Worm (Caenorhabditis elegans): ENCODE results near the gene H43I07.4.
"Not testable (repeated sequence)": the region's sequence is repeated elsewhere in the genome, so short reads cannot be mapped to it uniquely, and the experiment has no call there.

Gene H43I07.4

ce11 chrV:4215856-4216255, at the start of gene H43I07.4:
TSS of gene H43I07.4 (plus strand) at chrV:4216156.
- TF ChIP-seq unc-39 (tag; optimal IDR thresholded peaks at IDR 0.05); mab-5 (tag; optimal IDR thresholded peaks at IDR 0.05); lin-32 (GFP tag; optimal IDR thresholded peaks at IDR 0.05): not testable (repeated sequence)

ce11 chrV:4168045-4168444, 47.9 kb upstream of the H43I07.4 start:
- no peak for TF ChIP-seq blmp-1 (tag; optimal IDR thresholded peaks at IDR 0.05)
- no peak for TF ChIP-seq elt-3 (tag; optimal IDR thresholded peaks at IDR 0.05)
- TF ChIP-seq cnd-1 (tag; optimal IDR thresholded peaks at IDR 0.05), result no peak
- TF ChIP-seq unc-120 (tag; optimal IDR thresholded peaks at IDR 0.05; ENCODE audit: poor library complexity, severe bottlenecking), result no peak
- TF ChIP-seq lin-13 (tag; optimal IDR thresholded peaks at IDR 0.05), result no peak
- TF ChIP-seq ceh-43 (GFP tag; optimal IDR thresholded peaks at IDR 0.05), result no peak
- TF ChIP-seq sptf-1 (tag; optimal IDR thresholded peaks at IDR 0.05), result no peak
- no peak for TF ChIP-seq lsy-2 (tag; optimal IDR thresholded peaks at IDR 0.05)
- TF ChIP-seq ces-1 (GFP tag; optimal IDR thresholded peaks at IDR 0.05), result no peak
- TF ChIP-seq drap-1 (GFP tag; optimal IDR thresholded peaks at IDR 0.05), result no peak
- TF ChIP-seq nhr-76 (tag; optimal IDR thresholded peaks at IDR 0.05), result no peak

- TF ChIP-seq pha-4 (tag; optimal IDR thresholded peaks at IDR 0.05) (no peak), elt-3 (tag; optimal IDR thresholded peaks at IDR 0.05) (no peak), unc-62 (GFP tag; optimal IDR thresholded peaks at IDR 0.05) (no peak), mep-1 (tag; optimal IDR thresholded peaks at IDR 0.05) (peak; percentile 41), lin-13 (tag; optimal IDR thresholded peaks at IDR 0.05) (no peak), ceh-39 (tag; optimal IDR thresholded peaks at IDR 0.05) (peak; percentile 19), ces-1 (GFP tag; optimal IDR thresholded peaks at IDR 0.05) (peak; percentile 7), bed-3 (GFP tag; optimal IDR thresholded peaks at IDR 0.05) (no peak), sptf-1 (tag; optimal IDR thresholded peaks at IDR 0.05) (no peak)
Observed at ce11 chrV:4169658-4170057, 46.3 kb upstream of the H43I07.4 start.

ce11 chrV:4170138-4170537, 45.8 kb upstream of the H43I07.4 start, which contains the start of gene Y45G5AM.7:
TSS of gene Y45G5AM.7 (minus strand) at chrV:4170238.
- peak; percentile 21 for TF ChIP-seq zip-8 (tag; optimal IDR thresholded peaks at IDR 0.05)
- no peak for TF ChIP-seq mls-2 (tag; optimal IDR thresholded peaks at IDR 0.05)

ce11 chrV:4175624-4176023, 40.3 kb upstream of the H43I07.4 start, which contains the start of the genes coh-4 and pid-5:
TSS of gene coh-4 (minus strand) at chrV:4175640.
TSS of gene pid-5 (plus strand) at chrV:4175882.
- TF ChIP-seq hlh-1 (tag; optimal IDR thresholded peaks at IDR 0.05), result no peak
- TF ChIP-seq tbx-8 (GFP tag; optimal IDR thresholded peaks at IDR 0.05), result no peak
- TF ChIP-seq unc-120 (tag; optimal IDR thresholded peaks at IDR 0.05; ENCODE audit: poor library complexity, severe bottlenecking), result no peak
- TF ChIP-seq ztf-11 (tag; optimal IDR thresholded peaks at IDR 0.05), result no peak
- TF ChIP-seq sem-2 (GFP tag; optimal IDR thresholded peaks at IDR 0.05), result no peak
- no peak for TF ChIP-seq nhr-2 (tag; optimal IDR thresholded peaks at IDR 0.05)
- no peak for TF ChIP-seq zip-8 (tag; optimal IDR thresholded peaks at IDR 0.05)
- no peak for TF ChIP-seq drap-1 (GFP tag; optimal IDR thresholded peaks at IDR 0.05)
- no peak for TF ChIP-seq snpc-4 (tag; optimal IDR thresholded peaks at IDR 0.05)
- TF ChIP-seq pha-4 (tag; optimal IDR thresholded peaks at IDR 0.05), result no peak
- no peak for TF ChIP-seq nhr-12 (tag; optimal IDR thresholded peaks at IDR 0.05)
- TF ChIP-seq flh-1 (GFP tag; optimal IDR thresholded peaks at IDR 0.05), result no peak
- no peak for TF ChIP-seq elt-1 (tag; optimal IDR thresholded peaks at IDR 0.05; ENCODE audit: borderline replicate concordance, insufficient read depth)
- TF ChIP-seq mep-1 (tag; optimal IDR thresholded peaks at IDR 0.05), result no peak
- no peak for TF ChIP-seq elt-3 (tag; optimal IDR thresholded peaks at IDR 0.05)
- no peak for TF ChIP-seq ceh-43 (GFP tag; optimal IDR thresholded peaks at IDR 0.05)
- TF ChIP-seq nhr-237 (tag; optimal IDR thresholded peaks at IDR 0.05), result no peak
- no peak for TF ChIP-seq mab-5 (tag; optimal IDR thresholded peaks at IDR 0.05)

- no peak for TF ChIP-seq snpc-4 (tag; optimal IDR thresholded peaks at IDR 0.05)
- no peak for TF ChIP-seq tbx-8 (GFP tag; optimal IDR thresholded peaks at IDR 0.05)
- TF ChIP-seq blmp-1 (tag; optimal IDR thresholded peaks at IDR 0.05), result no peak
- no peak for TF ChIP-seq elt-3 (tag; optimal IDR thresholded peaks at IDR 0.05)
- TF ChIP-seq unc-62 (GFP tag; optimal IDR thresholded peaks at IDR 0.05), result no peak
- no peak for TF ChIP-seq unc-120 (tag; optimal IDR thresholded peaks at IDR 0.05; ENCODE audit: poor library complexity, severe bottlenecking)
- TF ChIP-seq ztf-11 (tag; optimal IDR thresholded peaks at IDR 0.05), result no peak
- no peak for TF ChIP-seq sptf-1 (tag; optimal IDR thresholded peaks at IDR 0.05)
- no peak for TF ChIP-seq flh-1 (GFP tag; optimal IDR thresholded peaks at IDR 0.05)
- no peak for TF ChIP-seq lsy-2 (tag; optimal IDR thresholded peaks at IDR 0.05)
- no peak for TF ChIP-seq mls-2 (tag; optimal IDR thresholded peaks at IDR 0.05)
- no peak for TF ChIP-seq lin-32 (GFP tag; optimal IDR thresholded peaks at IDR 0.05)
- no peak for TF ChIP-seq ces-1 (GFP tag; optimal IDR thresholded peaks at IDR 0.05)
- no peak for TF ChIP-seq bed-3 (GFP tag; optimal IDR thresholded peaks at IDR 0.05)
- no peak for TF ChIP-seq pha-4 (tag; optimal IDR thresholded peaks at IDR 0.05)
- TF ChIP-seq nhr-237 (tag; optimal IDR thresholded peaks at IDR 0.05), result no peak
Observed at ce11 chrV:4181272-4181671, 34.7 kb upstream of the H43I07.4 start.
